Worm (Caenorhabditis elegans) whole organism, L4 larva: ENCODE data around the gene gpa-12.
A peak's percentile ranks its signal among the peaks of the same experiment; 100 is the strongest.

Experiments used
- D1046.2 ChIP-seq: fragments of 200-800 bp; sonication (Bioruptor generic); IDR thresholded peaks from 2 replicates; pipeline ENCODE4 v1.3.6; 2022; ENCODE audit warnings: missing genetic modification characterization, missing compliant biosample characterization
- F44E2.7 ChIP-seq: fragments of 200-800 bp; sonication (Bioruptor generic); IDR thresholded peaks from 2 replicates; pipeline ENCODE4 v2.1.2; 2022; ENCODE audit warnings: missing genetic modification characterization, missing compliant biosample characterization
- F49E8.2 ChIP-seq: sonication (generic microtip); optimal IDR thresholded peaks from 2 replicates; lab custom pipeline; 2016; ENCODE audit warnings: missing compliant biosample characterization, mild to moderate bottlenecking, missing genetic modification characterization, borderline replicate concordance
- T20F7.1 ChIP-seq: fragments of 200-800 bp; sonication (Bioruptor generic); optimal IDR thresholded peaks from 2 replicates; lab custom pipeline; 2018; ENCODE audit warnings: mild to moderate bottlenecking, missing genetic modification characterization, missing compliant biosample characterization
- Y75B8A.6 ChIP-seq: fragments of 200-800 bp; sonication (Bioruptor generic); IDR thresholded peaks from 2 replicates; pipeline ENCODE4 v1.3.6; 2022; ENCODE audit warnings: missing genetic modification reagents, missing genetic modification characterization, missing compliant biosample characterization
- ZK546.5 ChIP-seq, 2 experiments: sonication (generic microtip); optimal IDR thresholded peaks; 2 replicates each; lab custom pipeline; 2017; ENCODE audit warnings: missing biosample characterization in 2 of 2, missing genetic modification characterization in 2 of 2
- aha-1 ChIP-seq: fragments of 150-350 bp; peaks from one replicate; lab custom pipeline; 2014; ENCODE audit warnings: missing biosample characterization, missing genetic modification characterization
- ceh-44 ChIP-seq: fragments of 200-800 bp; sonication (Bioruptor generic); IDR thresholded peaks from 2 replicates; pipeline ENCODE4 v1.3.6; 2022; ENCODE audit warnings: missing genetic modification reagents, missing genetic modification characterization, missing compliant biosample characterization
- ces-1 ChIP-seq: fragments of 150-350 bp; sonication (generic microtip); optimal IDR thresholded peaks from 4 replicates; lab custom pipeline; 2014; ENCODE audit warnings: missing biosample characterization, missing genetic modification reagents, missing genetic modification characterization
- daf-16 ChIP-seq, 3 experiments: sonication (generic microtip); optimal IDR thresholded peaks; 2 replicates each; lab custom pipeline; 2016 to 2017; ENCODE audit warnings: missing genetic modification characterization in 3 of 3, missing genetic modification reagents in 3 of 3, mild to moderate bottlenecking in 2 of 3, missing compliant biosample characterization in 2 of 3, missing biosample characterization in 1 of 3, moderate library complexity in 1 of 3
- daf-19 ChIP-seq: fragments of 200-800 bp; sonication (Bioruptor generic); conservative IDR thresholded peaks from 2 replicates; pipeline ENCODE4 v1.3.6; 2022; ENCODE audit warnings: missing genetic modification characterization, missing compliant biosample characterization
- dmd-6 ChIP-seq: fragments of 200-800 bp; sonication (Bioruptor generic); IDR thresholded peaks from 2 replicates; pipeline ENCODE4 v1.3.6; 2022; ENCODE audit warnings: missing genetic modification reagents, missing genetic modification characterization, missing compliant biosample characterization
- dve-1 ChIP-seq: sonication (generic microtip); optimal IDR thresholded peaks from 2 replicates; lab custom pipeline; 2017; ENCODE audit warnings: antibody characterized with exemption, mild to moderate bottlenecking, missing genetic modification characterization, missing compliant biosample characterization; ENCODE audit not compliant: insufficient read depth
- egl-27 ChIP-seq: sonication (generic microtip); optimal IDR thresholded peaks from 3 replicates; lab custom pipeline; 2017; ENCODE audit warnings: missing biosample characterization, missing genetic modification reagents, missing genetic modification characterization
- egl-43 ChIP-seq: fragments of 200-800 bp; sonication (Bioruptor generic); IDR thresholded peaks from 2 replicates; pipeline ENCODE4 v1.3.6; 2022; ENCODE audit warnings: missing genetic modification reagents, missing genetic modification characterization, missing compliant biosample characterization
- jun-1 ChIP-seq: fragments of 150-350 bp; optimal IDR thresholded peaks from 2 replicates; lab custom pipeline; 2014; ENCODE audit warnings: missing biosample characterization, missing genetic modification reagents, missing genetic modification characterization
- lin-1 ChIP-seq: fragments of 200-800 bp; sonication (Bioruptor generic); IDR thresholded peaks from 2 replicates; pipeline ENCODE4 v1.3.6; 2022; ENCODE audit warnings: missing genetic modification reagents, missing genetic modification characterization, missing compliant biosample characterization
- lin-13 ChIP-seq: fragments of 150-350 bp; optimal IDR thresholded peaks from 2 replicates; lab custom pipeline; 2014; ENCODE audit warnings: missing biosample characterization, missing genetic modification reagents, missing genetic modification characterization
- lir-3 ChIP-seq: sonication (generic microtip); optimal IDR thresholded peaks from 2 replicates; lab custom pipeline; 2016; ENCODE audit warnings: mild to moderate bottlenecking, missing genetic modification characterization, missing compliant biosample characterization
- madf-5 ChIP-seq, 2 experiments: fragments of 200-800 bp; sonication (Bioruptor generic); IDR thresholded peaks; 2 replicates each; pipeline ENCODE4 v1.3.6; 2022; ENCODE audit warnings: missing compliant biosample characterization in 2 of 2, missing genetic modification characterization in 2 of 2
- mes-2 ChIP-seq: sonication (generic microtip); optimal IDR thresholded peaks from 2 replicates; lab custom pipeline; 2016; ENCODE audit warnings: missing genotype, mild to moderate bottlenecking, missing genetic modification characterization, missing compliant biosample characterization; ENCODE audit not compliant: poor library complexity, severe bottlenecking
- mxl-2 ChIP-seq: fragments of 200-800 bp; sonication (Bioruptor generic); conservative IDR thresholded peaks from 2 replicates; pipeline ENCODE4 v1.3.6; 2022; ENCODE audit warnings: missing genetic modification reagents, missing genetic modification characterization, missing compliant biosample characterization
- nhr-11 ChIP-seq: fragments of 150-350 bp; optimal IDR thresholded peaks from 2 replicates; lab custom pipeline; 2014; ENCODE audit warnings: missing biosample characterization, missing genetic modification characterization
- nhr-28 ChIP-seq: fragments of 150-350 bp; optimal IDR thresholded peaks from 2 replicates; lab custom pipeline; 2014; ENCODE audit warnings: missing biosample characterization, missing genetic modification characterization
- nhr-41 ChIP-seq: fragments of 200-800 bp; sonication (Bioruptor generic); IDR thresholded peaks from 2 replicates; pipeline ENCODE4 v1.3.6; 2022; ENCODE audit warnings: missing genetic modification reagents, missing genetic modification characterization, missing compliant biosample characterization
- nhr-42 ChIP-seq: fragments of 200-800 bp; sonication (Bioruptor generic); IDR thresholded peaks from 2 replicates; pipeline ENCODE4 v1.3.6; 2022; ENCODE audit warnings: missing genetic modification characterization, missing compliant biosample characterization
- nhr-6 ChIP-seq: fragments of 150-350 bp; optimal IDR thresholded peaks from 2 replicates; lab custom pipeline; 2014; ENCODE audit warnings: missing biosample characterization, missing genetic modification characterization
- nhr-77 ChIP-seq: fragments of 150-350 bp; optimal IDR thresholded peaks from 2 replicates; lab custom pipeline; 2014; ENCODE audit warnings: missing biosample characterization, missing genetic modification characterization
- pha-4 ChIP-seq, 2 experiments: fragments of 150-350 bp in 1 of 2; fragments of 200-800 bp in 1 of 2; sonication (Bioruptor generic) in 1 of 2; IDR thresholded peaks in 1 of 2; optimal IDR thresholded peaks in 1 of 2; 2 replicates each; pipeline versions ENCODE4 v1.3.6 to Lab custom; 2014 to 2022; ENCODE audit warnings: missing genetic modification characterization in 2 of 2, missing genetic modification reagents in 2 of 2, missing biosample characterization in 1 of 2, missing compliant biosample characterization in 1 of 2
- pqm-1 ChIP-seq: sonication (generic microtip); optimal IDR thresholded peaks from 2 replicates; lab custom pipeline; 2017; ENCODE audit warnings: missing biosample characterization, missing genetic modification characterization
- snpc-4 ChIP-seq: fragments of 150-350 bp; optimal IDR thresholded peaks from 2 replicates; lab custom pipeline; 2014; ENCODE audit warnings: missing biosample characterization, missing genetic modification characterization
- spr-3 ChIP-seq: fragments of 200-800 bp; sonication (Bioruptor generic); optimal IDR thresholded peaks from 2 replicates; lab custom pipeline; 2018; ENCODE audit warnings: mild to moderate bottlenecking, missing genetic modification characterization, missing compliant biosample characterization
- unc-130 ChIP-seq: sonication (generic microtip); optimal IDR thresholded peaks from 2 replicates; lab custom pipeline; 2016; ENCODE audit warnings: missing genetic modification reagents, missing genetic modification characterization, missing compliant biosample characterization
- unc-62 ChIP-seq, 3 experiments: fragments of 150-350 bp in 1 of 3; sonication (generic microtip); optimal IDR thresholded peaks in 2 of 3; peaks in 1 of 3; 1 replicate in 1 of 3; 2 replicates in 2 of 3; lab custom pipeline; 2014 to 2017; ENCODE audit warnings: missing biosample characterization in 3 of 3, missing genetic modification characterization in 3 of 3, missing genetic modification reagents in 3 of 3, missing genotype in 1 of 3
- vab-7 ChIP-seq: fragments of 200-800 bp; sonication (Bioruptor generic); IDR thresholded peaks from 2 replicates; pipeline ENCODE4 v1.3.6; 2022; ENCODE audit warnings: missing genetic modification reagents, missing genetic modification characterization, missing compliant biosample characterization
- zag-1 ChIP-seq: fragments of 150-350 bp; optimal IDR thresholded peaks from 2 replicates; lab custom pipeline; 2014; ENCODE audit warnings: missing biosample characterization, missing genetic modification characterization
- zfp-2 ChIP-seq: sonication (generic microtip); optimal IDR thresholded peaks from 2 replicates; lab custom pipeline; 2016; ENCODE audit warnings: mild to moderate bottlenecking, missing genetic modification characterization, missing compliant biosample characterization
- zfp-3 ChIP-seq: fragments of 200-800 bp; sonication (Bioruptor generic); conservative IDR thresholded peaks from 2 replicates; pipeline ENCODE4 v1.3.6; 2022; ENCODE audit warnings: missing genetic modification reagents, missing genetic modification characterization, missing compliant biosample characterization
- zip-2 ChIP-seq: fragments of 150-350 bp; optimal IDR thresholded peaks from 2 replicates; lab custom pipeline; 2014; ENCODE audit warnings: missing biosample characterization, missing genetic modification characterization
- ztf-7 ChIP-seq: fragments of 150-350 bp; optimal IDR thresholded peaks from 2 replicates; lab custom pipeline; 2014; ENCODE audit warnings: missing biosample characterization, missing genetic modification characterization

gpa-12 gene

DNA sequence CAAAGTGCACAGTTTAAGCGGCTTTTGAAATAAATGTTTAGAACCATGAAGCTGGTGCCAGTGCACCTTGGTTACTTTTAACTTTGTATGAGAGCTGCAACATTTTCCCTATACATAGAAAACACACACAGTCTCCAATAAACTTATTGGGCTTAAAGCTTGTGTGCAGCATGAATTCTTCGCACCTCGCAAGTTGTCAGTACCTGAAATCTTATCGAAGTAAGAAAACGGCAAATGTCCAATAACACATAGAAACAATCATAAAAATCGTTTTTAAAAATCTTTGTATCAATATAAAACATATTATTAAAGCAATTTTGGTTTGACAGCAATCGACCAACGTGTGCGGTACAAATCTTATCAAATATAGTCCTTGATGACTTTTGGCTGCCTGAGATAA lies 25.0 kb downstream of the gpa-12 start (continued):
- no peak for TF ChIP-seq ceh-44 (GFP tag; lab: Robert Waterston, UW)
- TF ChIP-seq madf-5 (GFP tag; IDR thresholded peaks at IDR 0.05; lab: Robert Waterston, UW): no peak
- TF ChIP-seq ztf-7: no peak
- 0 out of 2 replicates have a peak, but pooled peaks have one; percentile 48 for TF ChIP-seq zfp-3 (GFP tag; lab: Robert Waterston, UW)

- no peak for TF ChIP-seq D1046.2 (GFP tag; lab: Robert Waterston, UW)
- no peak for TF ChIP-seq F44E2.7 (GFP tag; lab: Robert Waterston, UW)
- TF ChIP-seq daf-19 (GFP tag; lab: Robert Waterston, UW): no peak
- TF ChIP-seq egl-27 (tag; lab: Kevin White, UChicago): no peak
- TF ChIP-seq aha-1 (tag; lab: Kevin White, UChicago): no peak
- no peak for TF ChIP-seq egl-43
These were observed 27.4 kb downstream of the gpa-12 start, which contains the start of gene B0416.5 for ce11 chrX:9270753-9271152. TSS of gene B0416.5 (minus strand) at chrX:9270853.

ce11 chrX:9271886-9272285 lies 28.5 kb downstream of the gpa-12 start:
- no peak for TF ChIP-seq lir-3
- TF ChIP-seq daf-19 (GFP tag; lab: Robert Waterston, UW): no peak
- TF ChIP-seq nhr-6 (tag; lab: Kevin White, UChicago): peak; percentile 51
- peak; percentile 94 for TF ChIP-seq aha-1 (tag; lab: Kevin White, UChicago)
- no peak for TF ChIP-seq vab-7
- TF ChIP-seq nhr-28: peak; percentile 75
- peak; percentile 25 for TF ChIP-seq nhr-77 (tag; lab: Kevin White, UChicago)
- TF ChIP-seq snpc-4 (tag; lab: Kevin White, UChicago): no peak
- TF ChIP-seq unc-62 (GFP tag; optimal IDR thresholded peaks at IDR 0.05 in 1 of 2; lab: Kevin White, UChicago): peak in 1 of 2 experiments; percentile 43
- TF ChIP-seq unc-62 (tag; optimal IDR thresholded peaks at IDR 0.05; lab: Kevin White, UChicago): no peak
- TF ChIP-seq spr-3: no peak
- no peak for TF ChIP-seq nhr-11 (tag; lab: Kevin White, UChicago)
- TF ChIP-seq madf-5 (GFP tag; IDR thresholded peaks at IDR 0.05; lab: Robert Waterston, UW): no peak
- TF ChIP-seq F49E8.2 (tag; lab: Kevin White, UChicago): no peak
- no peak for TF ChIP-seq unc-130 (GFP tag; lab: Kevin White, UChicago)
- TF ChIP-seq ZK546.5 (tag; optimal IDR thresholded peaks at IDR 0.05; lab: Kevin White, UChicago): no peak
- TF ChIP-seq zfp-2: no peak
- TF ChIP-seq pqm-1 (tag; lab: Kevin White, UChicago): peak; percentile 80
- TF ChIP-seq jun-1 (tag; lab: Kevin White, UChicago): no peak
- peak; percentile 87 for TF ChIP-seq dve-1 (tag; lab: Kevin White, UChicago)
- no peak for TF ChIP-seq zag-1
- TF ChIP-seq mxl-2 (GFP tag; lab: Robert Waterston, UW): no peak
- TF ChIP-seq lin-1 (GFP tag; lab: Robert Waterston, UW): no peak
- TF ChIP-seq lin-13 (GFP tag; lab: Kevin White, UChicago): peak; percentile 18
- TF ChIP-seq mes-2 (tag; lab: Kevin White, UChicago): no peak
- peak; percentile 82 for TF ChIP-seq dmd-6 (GFP tag; lab: Robert Waterston, UW)
- no peak for TF ChIP-seq ces-1 (GFP tag; lab: Kevin White, UChicago)
- 0 out of 2 replicates have a peak, but pooled peaks have one; percentile 35 for TF ChIP-seq pha-4 (GFP tag; IDR thresholded peaks at IDR 0.05; lab: Robert Waterston, UW)
- no peak for TF ChIP-seq pha-4 (tag; optimal IDR thresholded peaks at IDR 0.05; lab: Kevin White, UChicago)
- peak; percentile 52; the same call in 1 of the 2 replicates for TF ChIP-seq nhr-41
- TF ChIP-seq daf-16 (GFP tag; optimal IDR thresholded peaks at IDR 0.05; lab: Kevin White, UChicago): no peak
- no peak for TF ChIP-seq daf-16 (tag; optimal IDR thresholded peaks at IDR 0.05; lab: Kevin White, UChicago)
- no peak for TF ChIP-seq Y75B8A.6 (GFP tag; lab: Robert Waterston, UW)
- TF ChIP-seq T20F7.1 (GFP tag; lab: Kevin White, UChicago): no peak
- TF ChIP-seq nhr-42 (GFP tag; lab: Robert Waterston, UW): no peak
- TF ChIP-seq zip-2 (tag; lab: Kevin White, UChicago): no peak
